Worm (Caenorhabditis elegans) whole organism, young adult: ENCODE results near the gene mig-10.

Experiments used
- C17E4.6 ChIP-seq: fragments of 200-800 bp; sonication (Bioruptor generic); IDR thresholded peaks from 2 replicates; pipeline ENCODE4 v1.3.6; 2022; ENCODE audit warnings: missing genetic modification reagents, missing genetic modification characterization, missing compliant biosample characterization
- F33H1.4 ChIP-seq: fragments of 200-800 bp; sonication (Bioruptor generic); IDR thresholded peaks from 2 replicates; pipeline ENCODE4 v1.3.6; 2022; ENCODE audit warnings: missing genetic modification reagents, missing genetic modification characterization, missing compliant biosample characterization
- F52B5.7 ChIP-seq: sonication (generic microtip); optimal IDR thresholded peaks from 2 replicates; lab custom pipeline; 2016; ENCODE audit warnings: mild to moderate bottlenecking, missing genetic modification characterization, missing compliant biosample characterization
- F57A8.1 ChIP-seq: fragments of 200-800 bp; sonication (Bioruptor generic); optimal IDR thresholded peaks from 2 replicates; lab custom pipeline; 2018; ENCODE audit warnings: mild to moderate bottlenecking, missing genetic modification characterization, moderate library complexity, missing compliant biosample characterization
- F57C9.4 ChIP-seq: sonication (generic microtip); optimal IDR thresholded peaks from 2 replicates; lab custom pipeline; 2017; ENCODE audit warnings: mild to moderate bottlenecking, missing genetic modification characterization, missing compliant biosample characterization
- K11D2.4 ChIP-seq: fragments of 200-800 bp; sonication (Bioruptor generic); IDR thresholded peaks from 2 replicates; pipeline ENCODE4 v1.3.6; 2022; ENCODE audit warnings: missing genetic modification reagents, missing genetic modification characterization, missing compliant biosample characterization
- ccch-3 ChIP-seq: fragments of 200-800 bp; sonication (Bioruptor generic); optimal IDR thresholded peaks from 2 replicates; lab custom pipeline; 2018; ENCODE audit warnings: mild to moderate bottlenecking, missing genetic modification characterization, missing compliant biosample characterization
- cebp-1 ChIP-seq, 2 experiments: fragments of 200-800 bp in 1 of 2; sonication (Bioruptor generic) in 1 of 2; sonication (generic microtip) in 1 of 2; IDR thresholded peaks in 1 of 2; optimal IDR thresholded peaks in 1 of 2; 2 replicates each; pipeline versions ENCODE4 v1.3.6 to Lab custom; 2017 to 2022; ENCODE audit warnings: missing compliant biosample characterization in 2 of 2, missing genetic modification characterization in 2 of 2, mild to moderate bottlenecking in 1 of 2, missing genetic modification reagents in 1 of 2, moderate library complexity in 1 of 2
- ceh-40 ChIP-seq: fragments of 200-800 bp; sonication (Bioruptor generic); IDR thresholded peaks from 2 replicates; pipeline ENCODE4 v1.3.6; 2022; ENCODE audit warnings: missing genetic modification characterization, missing compliant biosample characterization
- ceh-79 ChIP-seq: sonication (generic microtip); optimal IDR thresholded peaks from 2 replicates; lab custom pipeline; 2017; ENCODE audit warnings: mild to moderate bottlenecking, missing genetic modification characterization, missing compliant biosample characterization
- ceh-91 ChIP-seq: fragments of 200-800 bp; sonication (Bioruptor generic); IDR thresholded peaks from 2 replicates; pipeline ENCODE4 v1.3.6; 2022; ENCODE audit warnings: missing genetic modification reagents, missing genetic modification characterization, missing compliant biosample characterization
- chd-7 ChIP-seq: sonication (generic microtip); optimal IDR thresholded peaks from 2 replicates; lab custom pipeline; 2016; ENCODE audit warnings: mild to moderate bottlenecking, missing genetic modification characterization, moderate library complexity, missing compliant biosample characterization
- die-1 ChIP-seq: sonication (generic microtip); optimal IDR thresholded peaks from 2 replicates; lab custom pipeline; 2016; ENCODE audit warnings: missing genotype, mild to moderate bottlenecking, missing genetic modification characterization, missing compliant biosample characterization
- dpl-1 ChIP-seq: fragments of 150-350 bp; optimal IDR thresholded peaks from 2 replicates; lab custom pipeline; 2014; ENCODE audit warnings: missing biosample characterization, missing genetic modification reagents, missing genetic modification characterization
- egl-18 ChIP-seq: fragments of 200-800 bp; sonication (Bioruptor generic); IDR thresholded peaks from 2 replicates; pipeline ENCODE4 v1.3.6; 2022; ENCODE audit warnings: missing genetic modification reagents, missing genetic modification characterization, missing compliant biosample characterization
- fkh-3 ChIP-seq: sonication (generic microtip); optimal IDR thresholded peaks from 2 replicates; lab custom pipeline; 2016; ENCODE audit warnings: mild to moderate bottlenecking, missing genetic modification characterization, missing compliant biosample characterization
- him-1 ChIP-seq: sonication (generic microtip); optimal IDR thresholded peaks from 2 replicates; lab custom pipeline; 2016; ENCODE audit warnings: missing genotype, missing genetic modification reagents, missing genetic modification characterization, missing compliant biosample characterization
- hlh-12 ChIP-seq: sonication (generic microtip); optimal IDR thresholded peaks from 2 replicates; lab custom pipeline; 2016; ENCODE audit warnings: missing genetic modification characterization, missing compliant biosample characterization
- hmg-1.2 ChIP-seq: fragments of 200-800 bp; sonication (Bioruptor generic); IDR thresholded peaks from 2 replicates; pipeline ENCODE4 v1.3.6; 2022; ENCODE audit warnings: missing genetic modification reagents, missing genetic modification characterization, missing compliant biosample characterization
- hmg-20 ChIP-seq: fragments of 200-800 bp; sonication (Bioruptor generic); IDR thresholded peaks from 2 replicates; pipeline ENCODE4 v1.3.6; 2022; ENCODE audit warnings: missing genetic modification reagents, missing genetic modification characterization, missing compliant biosample characterization
- hrde-1 ChIP-seq: sonication (generic microtip); optimal IDR thresholded peaks from 2 replicates; lab custom pipeline; 2016; ENCODE audit warnings: missing genetic modification characterization, mild to moderate bottlenecking, missing compliant biosample characterization, moderate library complexity, missing genotype, missing genetic modification reagents, borderline replicate concordance
- let-526 ChIP-seq: fragments of 200-800 bp; sonication (Bioruptor generic); IDR thresholded peaks from 2 replicates; pipeline ENCODE4 v1.3.6; 2022; ENCODE audit warnings: missing genetic modification reagents, missing genetic modification characterization, missing compliant biosample characterization
- lin-35 ChIP-seq, 3 experiments: fragments of 150-350 bp in 2 of 3; sonication (generic microtip) in 1 of 3; optimal IDR thresholded peaks; 2 replicates each; lab custom pipeline; 2014 to 2018; ENCODE audit warnings: missing biosample characterization in 3 of 3, missing genetic modification characterization in 3 of 3, missing genetic modification reagents in 3 of 3
- lsl-1 ChIP-seq: fragments of 200-800 bp; sonication (Bioruptor generic); optimal IDR thresholded peaks from 2 replicates; lab custom pipeline; 2018; ENCODE audit warnings: mild to moderate bottlenecking, missing genetic modification characterization, moderate library complexity, missing compliant biosample characterization
- madf-3 ChIP-seq: fragments of 200-800 bp; sonication (Bioruptor generic); IDR thresholded peaks from 2 replicates; pipeline ENCODE4 v1.3.6; 2022; ENCODE audit warnings: missing genetic modification reagents, missing genetic modification characterization, missing compliant biosample characterization
- madf-6 ChIP-seq: fragments of 200-800 bp; sonication (Bioruptor generic); IDR thresholded peaks from 2 replicates; pipeline ENCODE4 v1.3.6; 2022; ENCODE audit warnings: missing genetic modification reagents, missing genetic modification characterization, missing compliant biosample characterization
- mcd-1 ChIP-seq: fragments of 200-800 bp; sonication (Bioruptor generic); IDR thresholded peaks from 2 replicates; pipeline ENCODE4 v1.3.6; 2022; ENCODE audit warnings: missing genetic modification reagents, missing genetic modification characterization, missing compliant biosample characterization
- nfya-1 ChIP-seq: sonication (generic microtip); optimal IDR thresholded peaks from 2 replicates; lab custom pipeline; 2017; ENCODE audit warnings: antibody characterized with exemption, missing compliant biosample characterization, missing genetic modification characterization, borderline replicate concordance; ENCODE audit not compliant: insufficient read depth
- nfyb-1 ChIP-seq: fragments of 200-800 bp; sonication (Bioruptor generic); IDR thresholded peaks from 2 replicates; pipeline ENCODE4 v1.3.6; 2022; ENCODE audit warnings: missing genetic modification reagents, missing genetic modification characterization, missing compliant biosample characterization
- nhr-80 ChIP-seq: sonication (generic microtip); optimal IDR thresholded peaks from 2 replicates; lab custom pipeline; 2016; ENCODE audit warnings: missing genetic modification characterization, missing compliant biosample characterization
- nhr-90 ChIP-seq: sonication (generic microtip); optimal IDR thresholded peaks from 2 replicates; lab custom pipeline; 2016; ENCODE audit warnings: missing genotype, mild to moderate bottlenecking, missing genetic modification characterization, missing compliant biosample characterization
- pha-4 ChIP-seq: fragments of 150-350 bp; sonication (generic microtip); optimal IDR thresholded peaks from 2 replicates; lab custom pipeline; 2014; ENCODE audit warnings: missing biosample characterization, missing genetic modification reagents, missing genetic modification characterization
- rec-8 ChIP-seq, 2 experiments: sonication (generic microtip); optimal IDR thresholded peaks; 2 replicates each; lab custom pipeline; 2016; ENCODE audit warnings: mild to moderate bottlenecking in 2 of 2, missing genetic modification characterization in 2 of 2, missing genetic modification reagents in 2 of 2, missing genotype in 2 of 2, missing biosample characterization in 1 of 2, missing compliant biosample characterization in 1 of 2, moderate library complexity in 1 of 2
- sdz-38 ChIP-seq: sonication (generic microtip); optimal IDR thresholded peaks from 2 replicates; lab custom pipeline; 2016; ENCODE audit warnings: missing genotype, missing genetic modification characterization, missing compliant biosample characterization
- sea-2 ChIP-seq: fragments of 200-800 bp; sonication (Bioruptor generic); IDR thresholded peaks from 2 replicates; pipeline ENCODE4 v1.3.6; 2022; ENCODE audit warnings: missing genetic modification characterization, missing compliant biosample characterization
- snpc-4 ChIP-seq, 5 experiments: fragments of 150-350 bp in 1 of 5; sonication (generic microtip) in 4 of 5; optimal IDR thresholded peaks; 2 replicates each; lab custom pipeline; 2014 to 2018; ENCODE audit warnings: missing genetic modification characterization in 5 of 5, missing biosample characterization in 3 of 5, antibody characterized with exemption in 2 of 5, mild to moderate bottlenecking in 2 of 5, missing compliant biosample characterization in 2 of 5, missing genotype in 2 of 5, moderate library complexity in 2 of 5, missing genetic modification reagents in 1 of 5
- sptf-2 ChIP-seq: fragments of 200-800 bp; sonication (Bioruptor generic); optimal IDR thresholded peaks from 2 replicates; lab custom pipeline; 2018; ENCODE audit warnings: mild to moderate bottlenecking, missing genetic modification characterization, missing compliant biosample characterization
- tbx-9 ChIP-seq: sonication (generic microtip); optimal IDR thresholded peaks from 2 replicates; lab custom pipeline; 2016; ENCODE audit warnings: borderline replicate concordance, missing genetic modification characterization, inconsistent platforms, missing compliant biosample characterization
- unc-62 ChIP-seq: fragments of 150-350 bp; optimal IDR thresholded peaks from 2 replicates; lab custom pipeline; 2014; ENCODE audit warnings: missing biosample characterization, missing genetic modification reagents, missing genetic modification characterization
- zim-3 ChIP-seq: sonication (generic microtip); optimal IDR thresholded peaks from 2 replicates; lab custom pipeline; 2017; ENCODE audit warnings: mild to moderate bottlenecking, missing genetic modification characterization, moderate library complexity, missing compliant biosample characterization
- ztf-18 ChIP-seq: sonication (generic microtip); optimal IDR thresholded peaks from 2 replicates; lab custom pipeline; 2016; ENCODE audit warnings: missing genotype, mild to moderate bottlenecking, missing genetic modification characterization, missing compliant biosample characterization

mig-10 gene

ce11 chrIII:8293260-8293659, 14.4 kb downstream of the mig-10 start:
- TF ChIP-seq unc-62 (peak; percentile 42), sptf-2 (GFP tag; lab: Kevin White, UChicago) (no peak), nhr-90 (tag; lab: Kevin White, UChicago) (no peak), F33H1.4 (GFP tag; lab: Robert Waterston, UW) (no peak), let-526 (GFP tag; lab: Robert Waterston, UW) (no peak), snpc-4 (GFP tag; optimal IDR thresholded peaks at IDR 0.05; lab: Kevin White, UChicago) (no peak), snpc-4 (tag; optimal IDR thresholded peaks at IDR 0.05; lab: Kevin White, UChicago) (no peak), nhr-80 (tag; lab: Kevin White, UChicago) (peak; percentile 68), ztf-18 (tag; lab: Kevin White, UChicago) (no peak)
- TF ChIP-seq, all 124 proteins: peak for 2

ce11 chrIII:8298216-8298920, 19.5 kb downstream of the mig-10 start:
- TF ChIP-seq nfya-1 (tag; lab: Kevin White, UChicago) (no peak), F57C9.4 (tag; lab: Kevin White, UChicago) (no peak), ceh-40 (GFP tag; lab: Robert Waterston, UW) (no peak), die-1 (no peak), madf-6 (GFP tag; lab: Robert Waterston, UW) (no peak), snpc-4 (GFP tag; optimal IDR thresholded peaks at IDR 0.05; lab: Kevin White, UChicago) (no peak), snpc-4 (tag; optimal IDR thresholded peaks at IDR 0.05; lab: Kevin White, UChicago) (no peak), sea-2 (GFP tag; lab: Robert Waterston, UW) (no peak), lsl-1 (GFP tag; lab: Kevin White, UChicago) (no peak), rec-8 (tag; optimal IDR thresholded peaks at IDR 0.05; lab: Kevin White, UChicago) (no peak), C17E4.6 (GFP tag; lab: Robert Waterston, UW) (no peak), sdz-38 (no peak), ceh-91 (GFP tag; lab: Robert Waterston, UW) (no peak), sptf-2 (GFP tag; lab: Kevin White, UChicago) (no peak), him-1 (tag; lab: Kevin White, UChicago) (no peak), tbx-9 (tag; lab: Kevin White, UChicago) (no peak), K11D2.4 (GFP tag; lab: Robert Waterston, UW) (no peak)

- TF ChIP-seq let-526 (GFP tag; lab: Robert Waterston, UW) (no peak), zim-3 (no peak), chd-7 (tag; lab: Kevin White, UChicago) (no peak), cebp-1 (GFP tag; IDR thresholded peaks at IDR 0.05; lab: Robert Waterston, UW) (no peak), cebp-1 (tag; optimal IDR thresholded peaks at IDR 0.05; lab: Kevin White, UChicago) (no peak), nfyb-1 (GFP tag; lab: Robert Waterston, UW) (no peak), hrde-1 (tag; lab: Kevin White, UChicago) (no peak), ccch-3 (GFP tag; lab: Kevin White, UChicago) (no peak), pha-4 (tag; lab: Kevin White, UChicago) (no peak)
Observed at ce11 chrIII:8299078-8299587, 20.2 kb downstream of the mig-10 start.

ce11 chrIII:8299734-8300133, 20.8 kb downstream of the mig-10 start:
- no peak for TF ChIP-seq hlh-12 (tag; lab: Kevin White, UChicago)
- no peak for TF ChIP-seq egl-18 (GFP tag; lab: Robert Waterston, UW)
- no peak for TF ChIP-seq F57A8.1
- no peak for TF ChIP-seq mcd-1 (GFP tag; lab: Robert Waterston, UW)
- no peak for TF ChIP-seq dpl-1 (GFP tag; lab: Kevin White, UChicago)
- TF ChIP-seq lin-35 (GFP tag; optimal IDR thresholded peaks at IDR 0.05; lab: Kevin White, UChicago), result no peak
- TF ChIP-seq madf-3 (GFP tag; lab: Robert Waterston, UW), result no peak
- TF ChIP-seq F52B5.7 (tag; lab: Kevin White, UChicago), result no peak
- no peak for TF ChIP-seq fkh-3
- no peak for TF ChIP-seq hmg-1.2 (GFP tag; lab: Robert Waterston, UW)
- no peak for TF ChIP-seq zim-3
- no peak for TF ChIP-seq hmg-20 (GFP tag; lab: Robert Waterston, UW)
- TF ChIP-seq ceh-79 (tag; lab: Kevin White, UChicago), result no peak
